Worm (Caenorhabditis elegans) whole organism, L1 larva: ENCODE results near the gene Y110A2AR.1.
A peak's percentile ranks its signal among the peaks of the same experiment; 100 is the strongest.

Experiments used
- fos-1 ChIP-seq: fragments of 150-350 bp; optimal IDR thresholded peaks from 2 replicates; lab custom pipeline; 2014; ENCODE audit warnings: missing biosample characterization, missing genetic modification characterization
- lin-14 ChIP-seq: fragments of 200-800 bp; sonication (Bioruptor generic); optimal IDR thresholded peaks from 2 replicates; lab custom pipeline; 2018; ENCODE audit warnings: mild to moderate bottlenecking, missing genetic modification characterization, moderate library complexity, missing compliant biosample characterization
- nhr-237 ChIP-seq: fragments of 150-350 bp; optimal IDR thresholded peaks from 2 replicates; lab custom pipeline; 2014; ENCODE audit warnings: missing biosample characterization, missing genetic modification characterization
- nhr-28 ChIP-seq: fragments of 150-350 bp; optimal IDR thresholded peaks from 2 replicates; lab custom pipeline; 2014; ENCODE audit warnings: missing biosample characterization, missing genetic modification characterization

- TF ChIP-seq fos-1 (tag; lab: Kevin White, UChicago) (no peak), lin-14 (GFP tag; lab: Kevin White, UChicago) (peak; percentile 93), nhr-28 (tag; lab: Kevin White, UChicago) (no peak), nhr-237 (tag; lab: Kevin White, UChicago) (no peak)
These were observed 43.1 kb downstream of the Y110A2AR.1 start for ce11 chrII:2962531-2963164.
